Fruit fly (Drosophila melanogaster): ENCODE results near the gene CG13895.

The CG13895 gene

DNA sequence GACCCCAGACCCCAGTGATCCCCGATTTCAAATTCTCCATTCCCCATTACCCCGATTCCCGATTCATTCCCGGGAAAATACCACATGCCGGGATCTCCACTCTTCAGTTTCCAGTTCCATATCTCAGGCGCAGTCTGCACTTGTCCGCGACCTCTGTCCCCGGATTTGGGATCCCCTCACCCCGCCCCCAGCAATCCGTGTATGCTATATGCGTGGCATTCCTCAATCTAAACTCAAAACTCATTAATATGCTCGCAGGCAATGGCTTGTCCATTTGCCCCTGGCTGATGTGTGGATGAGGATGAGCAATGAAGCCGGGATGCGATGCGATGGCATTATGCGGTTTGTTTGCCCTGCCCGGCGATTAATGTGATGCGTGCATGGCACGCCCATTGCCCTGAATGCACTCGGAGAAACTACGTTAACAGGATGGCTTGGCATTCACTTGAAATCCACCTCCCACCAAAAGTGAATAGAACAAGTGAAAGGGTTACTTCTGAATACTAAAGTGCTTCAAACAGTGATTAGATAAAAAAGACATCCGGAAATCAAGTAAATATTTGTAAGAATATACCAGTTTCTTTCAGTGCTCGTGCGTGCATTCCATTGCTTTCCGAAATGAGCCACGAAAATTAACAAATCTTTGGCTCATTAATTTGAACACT is 17.7 kb upstream of the CG13895 start (continued):
- peak; percentile 65 for TF ChIP-seq Nf-YB (GFP tag; optimal IDR thresholded peaks at IDR 0.05)
- peak; percentile 69 for TF ChIP-seq CG6272 (GFP tag; IDR thresholded peaks at IDR 0.05)
- TF ChIP-seq CG9215 (GFP tag; IDR thresholded peaks at IDR 0.05): peak; percentile 33; the same call in 1 of the 2 replicates
- peak; percentile 71; the same call in 2 of the 4 replicates for TF ChIP-seq Gug (GFP tag; IDR thresholded peaks at IDR 0.05)
- peak; percentile 18 for TF ChIP-seq HmgD (GFP tag; optimal IDR thresholded peaks at IDR 0.05)
- TF ChIP-seq Usf (GFP tag; optimal IDR thresholded peaks at IDR 0.05): peak; percentile 75
- TF ChIP-seq Sry-β (GFP tag; optimal IDR thresholded peaks at IDR 0.05): peak; percentile 24
- no peak for TF ChIP-seq odd (GFP tag; optimal IDR thresholded peaks at IDR 0.05)
- peak; percentile 68 for TF ChIP-seq Dad (GFP tag; optimal IDR thresholded peaks at IDR 0.05)
- peak; percentile 76 for TF ChIP-seq Mad (GFP tag; optimal IDR thresholded peaks at IDR 0.05)
- no peak for TF ChIP-seq CG34224 (GFP tag; IDR thresholded peaks at IDR 0.05; ENCODE audit: partially characterized antibody)
- no peak for TF ChIP-seq Dref (GFP tag; IDR thresholded peaks at IDR 0.05)
- peak; percentile 22 for TF ChIP-seq MESR4 (GFP tag; optimal IDR thresholded peaks at IDR 0.05)
- no peak for TF ChIP-seq CG2120 (GFP tag; optimal IDR thresholded peaks at IDR 0.05)
- TF ChIP-seq fd3F (GFP tag; optimal IDR thresholded peaks at IDR 0.05): no peak
- peak; percentile 66 for TF ChIP-seq maf-S (GFP tag; optimal IDR thresholded peaks at IDR 0.05)
- TF ChIP-seq CG11504 (tag; optimal IDR thresholded peaks at IDR 0.05): peak; percentile 64
- no peak for TF ChIP-seq CG9797 (GFP tag; optimal IDR thresholded peaks at IDR 0.05)
- peak; percentile 95 for TF ChIP-seq CG10979 (tag; optimal IDR thresholded peaks at IDR 0.05)
- TF ChIP-seq ara (GFP tag; IDR thresholded peaks at IDR 0.05): peak; percentile 96
- TF ChIP-seq CG3281 (GFP tag; optimal IDR thresholded peaks at IDR 0.05): no peak
- no peak for TF ChIP-seq Deaf1 (tag; optimal IDR thresholded peaks at IDR 0.05)
- TF ChIP-seq fd96Cb (tag; optimal IDR thresholded peaks at IDR 0.05): peak; percentile 86
- peak; percentile 76 for TF ChIP-seq Blimp-1 (GFP tag; optimal IDR thresholded peaks at IDR 0.05)
- TF ChIP-seq CG8944 (GFP tag; optimal IDR thresholded peaks at IDR 0.05): peak; percentile 86
- TF ChIP-seq zfh2 (GFP tag; optimal IDR thresholded peaks at IDR 0.05): no peak
- peak; percentile 74; the same call in 2 of the 3 replicates for TF ChIP-seq ken (GFP tag; IDR thresholded peaks at IDR 0.05)
- TF ChIP-seq CG10543 (GFP tag; optimal IDR thresholded peaks at IDR 0.05): no peak
- TF ChIP-seq chinmo (GFP tag; IDR thresholded peaks at IDR 0.05; ENCODE audit: partially characterized antibody): no peak
- peak; percentile 94 for TF ChIP-seq chn (GFP tag; optimal IDR thresholded peaks at IDR 0.05)
- TF ChIP-seq fd64A (GFP tag; optimal IDR thresholded peaks at IDR 0.05): peak; percentile 16
- TF ChIP-seq ranshi (GFP tag; IDR thresholded peaks at IDR 0.05): peak; percentile 77; the same call in 1 of the 2 replicates
- TF ChIP-seq tgo (GFP tag; IDR thresholded peaks at IDR 0.05): peak; percentile 74; the same call in 2 of the 3 replicates
- peak; percentile 93 for TF ChIP-seq ac (GFP tag; optimal IDR thresholded peaks at IDR 0.05)
- peak; percentile 61 for TF ChIP-seq nerfin-1 (tag; optimal IDR thresholded peaks at IDR 0.05)
- TF ChIP-seq CG16779 (GFP tag; IDR thresholded peaks at IDR 0.05): no peak
- peak; percentile 85 for TF ChIP-seq CG32772 (GFP tag; IDR thresholded peaks at IDR 0.05)
- no peak for TF ChIP-seq CG6175 (GFP tag; IDR thresholded peaks at IDR 0.05)
- no peak for TF ChIP-seq GATAe (GFP tag; conservative IDR thresholded peaks at IDR 0.05)
- TF ChIP-seq BEAF-32 (GFP tag; optimal IDR thresholded peaks at IDR 0.05): no peak
- TF ChIP-seq jing (GFP tag; optimal IDR thresholded peaks at IDR 0.05): peak; percentile 61
- TF ChIP-seq chif (GFP tag; optimal IDR thresholded peaks at IDR 0.05): peak; percentile 84 to 96
- TF ChIP-seq yki (optimal IDR thresholded peaks at IDR 0.05): no peak
- no peak for TF ChIP-seq ash1 (GFP tag; optimal IDR thresholded peaks at IDR 0.05)
- peak; percentile 94 for TF ChIP-seq CG17328 (GFP tag; IDR thresholded peaks at IDR 0.05)
- TF ChIP-seq CG9932 (GFP tag; IDR thresholded peaks at IDR 0.05): no peak
- TF ChIP-seq CG15269 (tag; optimal IDR thresholded peaks at IDR 0.05): no peak
- TF ChIP-seq CG3995 (GFP tag; optimal IDR thresholded peaks at IDR 0.05): no peak
- TF ChIP-seq CG11247 (GFP tag; IDR thresholded peaks at IDR 0.05): no peak
- TF ChIP-seq CG14667 (GFP tag; IDR thresholded peaks at IDR 0.05): peak; percentile 72
- TF ChIP-seq h (optimal IDR thresholded peaks at IDR 0.05): no peak

All from whole organism, embryonic.